Worm (Caenorhabditis elegans): Measurements from ENCODE around the gene col-12.
"Not testable (repeated sequence)": the region's sequence is repeated elsewhere in the genome, so short reads cannot be mapped to it uniquely, and the experiment has no call there.

ce11 chrV:10420843-10421242 is 4.2 kb downstream of the col-12 start:
- not testable (repeated sequence) for TF ChIP-seq madf-10 (tag; optimal IDR thresholded peaks at IDR 0.05); unc-62 (GFP tag; optimal IDR thresholded peaks at IDR 0.05); lsl-1 (GFP tag; optimal IDR thresholded peaks at IDR 0.05)

All from whole organism, young adult.